Worm (Caenorhabditis elegans) whole organism, mixed stage, embryonic: ENCODE results near the gene F07F6.8.

ENCODE experiments used
- lin-32 ChIP-seq: fragments of 200-800 bp; sonication (Bioruptor generic); optimal IDR thresholded peaks from 2 replicates; lab custom pipeline; 2018; ENCODE audit warnings: mild to moderate bottlenecking, missing genetic modification characterization, missing compliant biosample characterization
- nhr-237 ChIP-seq: fragments of 150-350 bp; optimal IDR thresholded peaks from 2 replicates; lab custom pipeline; 2014; ENCODE audit warnings: missing biosample characterization, missing genetic modification characterization

ce11 chrII:5447381-5447780, 21.8 kb upstream of the F07F6.8 start, which contains the start of gene cex-1:
- TF ChIP-seq lin-32 (GFP tag; lab: Kevin White, UChicago) = no peak
- no peak for TF ChIP-seq nhr-237 (tag; lab: Kevin White, UChicago)
